Worm (Caenorhabditis elegans) whole organism, early embryonic: ENCODE measurements around the gene K05F6.14.

Experiments used
- B0310.2 ChIP-seq: sonication (generic microtip); optimal IDR thresholded peaks from 2 replicates; lab custom pipeline; 2016; ENCODE audit warnings: mild to moderate bottlenecking, missing genetic modification characterization, missing compliant biosample characterization
- F13C5.2 ChIP-seq: sonication (generic microtip); optimal IDR thresholded peaks from 2 replicates; lab custom pipeline; 2017; ENCODE audit warnings: mild to moderate bottlenecking, missing genetic modification characterization, inconsistent platforms, missing compliant biosample characterization
- aly-1 ChIP-seq: sonication (generic microtip); optimal IDR thresholded peaks from 2 replicates; lab custom pipeline; 2016; ENCODE audit warnings: missing genetic modification characterization, missing compliant biosample characterization
- ama-1 ChIP-seq: fragments of 150-350 bp; optimal IDR thresholded peaks from 2 replicates; lab custom pipeline; 2014
- ceh-13 ChIP-seq: fragments of 200-800 bp; sonication (Bioruptor generic); optimal IDR thresholded peaks from 2 replicates; lab custom pipeline; 2018; ENCODE audit warnings: mild to moderate bottlenecking, missing genetic modification characterization, missing compliant biosample characterization
- ceh-36 ChIP-seq: sonication (generic microtip); optimal IDR thresholded peaks from 2 replicates; lab custom pipeline; 2016; ENCODE audit warnings: missing genetic modification characterization, inconsistent platforms, missing compliant biosample characterization
- flt-1 ChIP-seq: fragments of 200-800 bp; sonication (Bioruptor generic); IDR thresholded peaks from 2 replicates; pipeline ENCODE4 v1.3.6; 2022; ENCODE audit warnings: missing genetic modification characterization, missing compliant biosample characterization
- hmbx-1 ChIP-seq: sonication (generic microtip); optimal IDR thresholded peaks from 2 replicates; lab custom pipeline; 2016; ENCODE audit warnings: mild to moderate bottlenecking, missing genetic modification characterization, missing compliant biosample characterization
- hnd-1 ChIP-seq: sonication (generic microtip); optimal IDR thresholded peaks from 2 replicates; lab custom pipeline; 2016; ENCODE audit warnings: missing genetic modification characterization, missing compliant biosample characterization
- pes-1 ChIP-seq: fragments of 200-800 bp; sonication (Bioruptor generic); IDR thresholded peaks from 2 replicates; pipeline ENCODE4 v1.3.6; 2022; ENCODE audit warnings: missing genetic modification reagents, missing genetic modification characterization, missing compliant biosample characterization
- sea-1 ChIP-seq: fragments of 200-800 bp; sonication (Bioruptor generic); conservative IDR thresholded peaks from 2 replicates; pipeline ENCODE4 v1.3.6; 2022; ENCODE audit warnings: missing genetic modification characterization, missing compliant biosample characterization
- tbx-11 ChIP-seq: fragments of 200-800 bp; sonication (Bioruptor generic); IDR thresholded peaks from 2 replicates; pipeline ENCODE4 v1.3.6; 2022; ENCODE audit warnings: missing genetic modification characterization, missing compliant biosample characterization
- tra-4 ChIP-seq: sonication (generic microtip); optimal IDR thresholded peaks from 2 replicates; lab custom pipeline; 2017; ENCODE audit warnings: missing genetic modification characterization, missing compliant biosample characterization

DNA sequence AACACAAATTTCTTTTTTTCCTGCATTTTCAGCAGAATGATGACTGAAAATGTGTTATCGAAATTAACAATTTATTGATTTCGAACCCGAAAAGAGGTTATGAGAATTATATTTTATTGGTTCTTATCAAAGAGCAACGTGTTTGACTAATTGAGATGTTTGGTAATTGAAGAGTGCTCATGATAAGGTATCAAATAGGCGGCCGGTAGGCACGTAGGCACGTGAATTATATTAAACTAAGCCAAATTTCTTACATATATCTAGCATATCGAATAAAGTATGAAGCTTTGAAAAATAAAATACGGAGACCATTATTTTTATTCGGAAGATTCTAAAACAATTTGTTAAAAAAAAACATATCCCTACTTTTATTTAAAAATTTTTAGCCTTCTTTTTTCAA, 44.6 kb upstream of the K05F6.14 start, which contains the start of gene math-45:
- no peak for TF ChIP-seq ama-1 (lab: Kevin White, UChicago)
- no peak for TF ChIP-seq sea-1
- TF ChIP-seq flt-1 = no peak
- no peak for TF ChIP-seq ceh-36
- no peak for TF ChIP-seq tra-4 (tag; lab: Kevin White, UChicago)
- no peak for TF ChIP-seq hmbx-1 (tag; lab: Kevin White, UChicago)
- no peak for TF ChIP-seq hnd-1 (tag; lab: Kevin White, UChicago)
- TF ChIP-seq pes-1 (GFP tag; lab: Robert Waterston, UW) = no peak
- no peak for TF ChIP-seq ceh-13
- no peak for TF ChIP-seq F13C5.2 (tag; lab: Kevin White, UChicago)
- TF ChIP-seq B0310.2 = no peak
- no peak for TF ChIP-seq aly-1 (tag; lab: Kevin White, UChicago)
- TF ChIP-seq tbx-11 (GFP tag; lab: Robert Waterston, UW) = no peak
